Worm (Caenorhabditis elegans): ENCODE data around the gene Y43F8C.6.

Gene Y43F8C.6

ce11 chrV:19655151-19655550 is 14.4 kb upstream of the Y43F8C.6 start, which contains the start of gene dmd-3:
dmd-3 (minus strand) TSS chrV:19655251.
- peak; percentile 63 for TF ChIP-seq aha-1 (tag)
- TF ChIP-seq zip-11 (GFP tag; IDR thresholded peaks at IDR 0.05) = no peak
- no peak for TF ChIP-seq ceh-44 (GFP tag; IDR thresholded peaks at IDR 0.05)
- no peak for TF ChIP-seq dpl-1 (GFP tag; optimal IDR thresholded peaks at IDR 0.05)
- no peak for TF ChIP-seq php-3 (GFP tag; IDR thresholded peaks at IDR 0.05)
- no peak for TF ChIP-seq sdz-12 (GFP tag; optimal IDR thresholded peaks at IDR 0.05)

- TF ChIP-seq lin-38 (GFP tag; IDR thresholded peaks at IDR 0.05) (peak; percentile 45), Y48G9A.11 (GFP tag; IDR thresholded peaks at IDR 0.05) (no peak)
Observed at ce11 chrV:19645572-19646155, 5.0 kb upstream of the Y43F8C.6 start, which contains the start of gene Y43F8C.9. Y43F8C.9 (plus strand) TSS chrV:19646105.

- TF ChIP-seq Y75B8A.6 (GFP tag; IDR thresholded peaks at IDR 0.05) = no peak
- TF ChIP-seq dmd-6 (GFP tag; IDR thresholded peaks at IDR 0.05) = 0 out of 2 replicates have a peak, but pooled peaks have one; percentile 15
- no peak for TF ChIP-seq F37D6.2 (tag; optimal IDR thresholded peaks at IDR 0.05)
- TF ChIP-seq ceh-44 (GFP tag; IDR thresholded peaks at IDR 0.05) = no peak
- no peak for TF ChIP-seq T20F7.1 (GFP tag; optimal IDR thresholded peaks at IDR 0.05)
- no peak for TF ChIP-seq R02D3.7 (tag; optimal IDR thresholded peaks at IDR 0.05)
- TF ChIP-seq ceh-28 (tag; optimal IDR thresholded peaks at IDR 0.05) = peak; percentile 42
- no peak for TF ChIP-seq aly-2 (tag; optimal IDR thresholded peaks at IDR 0.05)
- TF ChIP-seq ztf-7 (tag; optimal IDR thresholded peaks at IDR 0.05) = no peak
- no peak for TF ChIP-seq lir-3 (tag; optimal IDR thresholded peaks at IDR 0.05)
- TF ChIP-seq hlh-11 (tag; optimal IDR thresholded peaks at IDR 0.05) = no peak
- TF ChIP-seq egl-43 (GFP tag; IDR thresholded peaks at IDR 0.05) = no peak
- TF ChIP-seq set-16 (GFP tag; IDR thresholded peaks at IDR 0.05) = no peak
- TF ChIP-seq dve-1 (tag; optimal IDR thresholded peaks at IDR 0.05; ENCODE audit: insufficient read depth) = peak; percentile 31
- TF ChIP-seq daf-16 (GFP tag; optimal IDR thresholded peaks at IDR 0.05) = no peak
- TF ChIP-seq daf-16 (tag; optimal IDR thresholded peaks at IDR 0.05) = peak; percentile 25
- TF ChIP-seq hmg-1.1 (GFP tag; IDR thresholded peaks at IDR 0.05) = 0 out of 2 replicates have a peak, but pooled peaks have one; percentile 10
- no peak for TF ChIP-seq pqm-1 (tag; optimal IDR thresholded peaks at IDR 0.05)
- no peak for TF ChIP-seq php-3 (GFP tag; IDR thresholded peaks at IDR 0.05)
- TF ChIP-seq daf-12 (tag; optimal IDR thresholded peaks at IDR 0.05) = no peak
- no peak for TF ChIP-seq lin-1 (GFP tag; IDR thresholded peaks at IDR 0.05)
- TF ChIP-seq arid-1 (GFP tag; conservative IDR thresholded peaks at IDR 0.05) = no peak
- TF ChIP-seq nhr-77 (tag; optimal IDR thresholded peaks at IDR 0.05) = no peak
- no peak for TF ChIP-seq skn-1 (tag; optimal IDR thresholded peaks at IDR 0.05)
- TF ChIP-seq snpc-1.2 (GFP tag; IDR thresholded peaks at IDR 0.05) = no peak
- TF ChIP-seq lim-7 (GFP tag; IDR thresholded peaks at IDR 0.05) = no peak
- peak; percentile 58 for TF ChIP-seq mes-2 (tag; optimal IDR thresholded peaks at IDR 0.05; ENCODE audit: poor library complexity, severe bottlenecking)
- TF ChIP-seq spr-3 (GFP tag; optimal IDR thresholded peaks at IDR 0.05) = no peak
- TF ChIP-seq zag-1 (tag; optimal IDR thresholded peaks at IDR 0.05) = no peak
- no peak for TF ChIP-seq lin-15B (tag; optimal IDR thresholded peaks at IDR 0.05)
- TF ChIP-seq nhr-11 (tag; optimal IDR thresholded peaks at IDR 0.05) = peak; percentile 5
- no peak for TF ChIP-seq saeg-2 (GFP tag; IDR thresholded peaks at IDR 0.05)
- TF ChIP-seq F10B5.3 (tag; optimal IDR thresholded peaks at IDR 0.05) = no peak
- peak; percentile 85 to 98 for TF ChIP-seq lsy-2 (tag; optimal IDR thresholded peaks at IDR 0.05)
- no peak for TF ChIP-seq zip-2 (tag; optimal IDR thresholded peaks at IDR 0.05)
- TF ChIP-seq T26A8.4 (GFP tag; IDR thresholded peaks at IDR 0.05) = no peak
- TF ChIP-seq mxl-3 (GFP tag; optimal IDR thresholded peaks at IDR 0.05) = no peak
- peak; percentile 55 for TF ChIP-seq dpl-1 (GFP tag; optimal IDR thresholded peaks at IDR 0.05)
- no peak for TF ChIP-seq gei-8 (GFP tag; optimal IDR thresholded peaks at IDR 0.05)
- no peak for TF ChIP-seq spr-1 (tag; optimal IDR thresholded peaks at IDR 0.05)
- no peak for TF ChIP-seq pha-4 (GFP tag; IDR thresholded peaks at IDR 0.05)
- no peak for TF ChIP-seq pha-4 (tag; optimal IDR thresholded peaks at IDR 0.05)
- no peak for TF ChIP-seq cey-2 (tag; optimal IDR thresholded peaks at IDR 0.05; ENCODE audit: borderline replicate concordance, insufficient read depth)
Observed at ce11 chrV:19643903-19644302, 3.2 kb upstream of the Y43F8C.6 start, which contains the start of the genes Y43F8C.7 and mrps-28. Y43F8C.7 (minus strand) TSS chrV:19644030. mrps-28 (plus strand) TSS chrV:19644239.
